Worm (Caenorhabditis elegans) whole organism, L4/young adult: ENCODE measurements around the gene Y46G5A.23.

ENCODE experiments used
- W03F9.2 ChIP-seq: fragments of 150-350 bp; optimal IDR thresholded peaks from 2 replicates; lab custom pipeline; 2014; ENCODE audit warnings: missing biosample characterization, missing genetic modification characterization
- him-1 ChIP-seq: sonication (generic microtip); optimal IDR thresholded peaks from 2 replicates; lab custom pipeline; 2016; ENCODE audit warnings: missing genotype, missing genetic modification reagents, missing genetic modification characterization, missing compliant biosample characterization

DNA sequence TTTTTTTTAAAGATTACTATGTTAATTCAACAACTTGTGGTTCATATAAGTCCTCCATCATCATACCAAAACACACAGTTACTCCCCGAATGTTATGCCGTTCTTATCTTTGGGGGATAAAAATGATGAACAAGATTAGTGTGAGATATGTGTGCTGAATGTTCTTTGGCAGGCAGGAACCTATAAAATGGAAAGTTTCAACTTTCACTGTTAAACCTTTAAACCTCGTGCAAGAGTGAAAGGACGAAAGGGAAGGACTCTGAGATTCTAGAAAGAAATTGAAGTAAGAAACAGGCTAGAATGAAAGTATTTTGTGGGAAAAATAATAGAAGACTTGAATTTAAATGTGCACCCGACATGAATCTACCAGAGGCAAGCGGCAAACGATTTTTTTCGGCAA lies 8.8 kb downstream of the Y46G5A.23 start:
- TF ChIP-seq him-1 (no peak), W03F9.2 (tag; lab: Kevin White, UChicago) (no peak)
